Worm (Caenorhabditis elegans): ENCODE data around the gene C34F11.8.

The C34F11.8 gene

DNA sequence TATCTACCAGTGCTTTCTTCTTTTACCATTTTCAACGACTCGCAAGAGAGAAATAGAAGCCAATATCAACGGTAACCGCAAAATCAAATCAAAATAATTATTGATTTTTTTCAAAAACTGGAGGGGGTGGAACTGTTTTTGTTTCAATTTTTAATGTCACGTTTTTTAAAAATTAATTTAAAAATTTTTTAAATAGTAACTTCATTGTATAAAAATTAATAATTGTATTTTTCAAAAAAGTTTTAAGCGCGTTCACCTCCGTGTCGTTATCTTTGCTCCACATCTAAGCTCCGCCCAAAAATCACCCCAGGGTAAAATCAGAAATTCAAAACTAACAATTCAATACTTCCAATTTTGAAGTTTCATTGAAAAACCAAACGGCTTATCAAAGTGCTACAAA lies 49.7 kb downstream of the C34F11.8 start, which contains the start of gene C27D6.11:
Gene C27D6.11, minus strand, starts transcription at position 101 of the 400 bp plus-strand sequence.
- TF ChIP-seq ceh-82 (tag; optimal IDR thresholded peaks at IDR 0.05) (no peak), xbp-1 (tag; optimal IDR thresholded peaks at IDR 0.05) (no peak), unc-86 (tag; optimal IDR thresholded peaks at IDR 0.05) (no peak), aly-2 (tag; optimal IDR thresholded peaks at IDR 0.05) (no peak), ceh-63 (GFP tag; optimal IDR thresholded peaks at IDR 0.05) (no peak), vab-15 (tag; optimal IDR thresholded peaks at IDR 0.05) (no peak), ztf-4 (tag; optimal IDR thresholded peaks at IDR 0.05) (no peak), lin-15B (tag; optimal IDR thresholded peaks at IDR 0.05) (no peak), unc-98 (GFP tag; IDR thresholded peaks at IDR 0.05) (no peak), nhr-237 (tag; optimal IDR thresholded peaks at IDR 0.05) (no peak), nhr-90 (tag; optimal IDR thresholded peaks at IDR 0.05; ENCODE audit: poor library complexity) (no peak), hlh-17 (GFP tag; optimal IDR thresholded peaks at IDR 0.05; ENCODE audit: borderline replicate concordance) (no peak), dpl-1 (GFP tag; optimal IDR thresholded peaks at IDR 0.05) (no peak)

Measured in whole organism, L1 larva.